Fruit fly (Drosophila melanogaster): ENCODE measurements around the gene CG13698.

Gene CG13698

DNA sequence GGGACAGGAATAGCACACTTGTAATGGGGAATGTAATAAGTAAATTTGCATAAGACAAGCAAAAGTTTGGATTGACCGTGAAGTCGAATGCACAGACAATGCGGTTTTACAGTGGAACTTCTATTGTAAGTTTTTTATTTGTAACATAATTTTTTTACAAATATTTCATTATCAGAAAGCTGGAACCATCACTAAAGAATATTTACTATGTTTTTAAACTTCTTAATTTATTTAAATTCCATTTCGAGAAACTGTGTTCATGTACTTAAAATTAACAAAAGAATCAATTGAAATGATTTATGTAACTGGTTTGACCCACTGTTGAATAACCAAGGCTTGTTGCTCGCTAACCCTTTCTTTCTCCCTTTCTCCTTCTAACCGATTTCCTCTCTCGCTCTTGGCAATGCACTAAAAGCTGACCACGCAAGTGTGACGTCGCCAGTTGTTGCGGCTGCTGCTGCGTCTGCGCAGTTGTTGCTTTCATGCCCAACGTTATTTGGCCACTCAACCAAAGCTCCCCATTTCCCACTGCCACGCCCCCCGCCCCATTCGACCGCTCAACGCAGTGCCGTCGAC lies 4.4 kb downstream of the CG13698 start (continued):
- TF ChIP-seq Asciz (GFP tag; optimal IDR thresholded peaks at IDR 0.05) (peak; percentile 4), Kr (GFP tag; optimal IDR thresholded peaks at IDR 0.05) (peak; percentile 32), gcm (GFP tag; optimal IDR thresholded peaks at IDR 0.05) (no peak), ato (GFP tag; IDR thresholded peaks at IDR 0.05; ENCODE audit: partially characterized antibody) (no peak), lab (GFP tag; optimal IDR thresholded peaks at IDR 0.05) (no peak), CG5245 (GFP tag; optimal IDR thresholded peaks at IDR 0.05) (no peak), CG10366 (GFP tag; IDR thresholded peaks at IDR 0.05) (no peak), schlank (tag; optimal IDR thresholded peaks at IDR 0.05) (no peak), H15 (GFP tag; IDR thresholded peaks at IDR 0.05) (no peak), dpn (GFP tag; optimal IDR thresholded peaks at IDR 0.05) (no peak), CG10274 (GFP tag; optimal IDR thresholded peaks at IDR 0.05) (no peak), wor (GFP tag; IDR thresholded peaks at IDR 0.05) (no peak), pan (optimal IDR thresholded peaks at IDR 0.05) (no peak), pan (GFP tag; optimal IDR thresholded peaks at IDR 0.05 in 1 of 2, IDR thresholded peaks at IDR 0.05 in 1 of 2) (no peak), Taf1 (GFP tag; IDR thresholded peaks at IDR 0.05) (no peak), run (tag; optimal IDR thresholded peaks at IDR 0.05) (peak; percentile 6), CG18619 (GFP tag; optimal IDR thresholded peaks at IDR 0.05) (no peak), CG32772 (GFP tag; IDR thresholded peaks at IDR 0.05) (no peak), gfzf (GFP tag; optimal IDR thresholded peaks at IDR 0.05) (no peak), Antp (GFP tag; optimal IDR thresholded peaks at IDR 0.05) (no peak)

- no peak for TF ChIP-seq mld (GFP tag; IDR thresholded peaks at IDR 0.05; ENCODE audit: partially characterized antibody)
- peak; percentile 88 for TF ChIP-seq vvl (GFP tag; IDR thresholded peaks at IDR 0.05)
- 0 out of 2 replicates have a peak, but pooled peaks have one; percentile 5 for TF ChIP-seq CG10959 (GFP tag; IDR thresholded peaks at IDR 0.05)
- TF ChIP-seq Meics (GFP tag; optimal IDR thresholded peaks at IDR 0.05), result no peak
- TF ChIP-seq caup (GFP tag; optimal IDR thresholded peaks at IDR 0.05; ENCODE audit: severe bottlenecking), result no peak
- no peak for TF ChIP-seq lab (GFP tag; optimal IDR thresholded peaks at IDR 0.05)
- no peak for TF ChIP-seq CG3163 (GFP tag; optimal IDR thresholded peaks at IDR 0.05)
- TF ChIP-seq CG12659 (GFP tag; optimal IDR thresholded peaks at IDR 0.05), result no peak
- no peak for TF ChIP-seq CG6683 (GFP tag; optimal IDR thresholded peaks at IDR 0.05)
- TF ChIP-seq CG6254 (GFP tag; optimal IDR thresholded peaks at IDR 0.05), result no peak
- TF ChIP-seq prd (optimal IDR thresholded peaks at IDR 0.05), result no peak
- TF ChIP-seq prd (GFP tag; IDR thresholded peaks at IDR 0.05), result 0 out of 3 replicates have a peak, but pooled peaks have one; percentile 25
- peak; percentile 16; the same call in 1 of the 2 replicates for TF ChIP-seq Drgx (GFP tag; IDR thresholded peaks at IDR 0.05)
- no peak for TF ChIP-seq Hsf (GFP tag; optimal IDR thresholded peaks at IDR 0.05)
- peak; percentile 43; the same call in 1 of the 3 replicates for TF ChIP-seq dysf (GFP tag; IDR thresholded peaks at IDR 0.05)
- TF ChIP-seq kay (GFP tag; optimal IDR thresholded peaks at IDR 0.05), result peak; percentile 7
- no peak for TF ChIP-seq Dfd (GFP tag; optimal IDR thresholded peaks at IDR 0.05)
- TF ChIP-seq CG10274 (GFP tag; optimal IDR thresholded peaks at IDR 0.05), result no peak
- TF ChIP-seq CG15601 (tag; optimal IDR thresholded peaks at IDR 0.05), result no peak
- TF ChIP-seq peb (GFP tag; IDR thresholded peaks at IDR 0.05), result no peak
- no peak for TF ChIP-seq lbe (GFP tag; optimal IDR thresholded peaks at IDR 0.05)
- TF ChIP-seq Nf-YA (GFP tag; IDR thresholded peaks at IDR 0.05), result 0 out of 2 replicates have a peak, but pooled peaks have one; percentile 7
- no peak for TF ChIP-seq lilli (GFP tag; optimal IDR thresholded peaks at IDR 0.05)
- TF ChIP-seq CG15479 (GFP tag; optimal IDR thresholded peaks at IDR 0.05), result no peak
- TF ChIP-seq stwl (tag; optimal IDR thresholded peaks at IDR 0.05), result no peak
- no peak for TF ChIP-seq BtbVII (GFP tag; optimal IDR thresholded peaks at IDR 0.05)
- no peak for TF ChIP-seq CG2120 (GFP tag; optimal IDR thresholded peaks at IDR 0.05)
- no peak for TF ChIP-seq usp (GFP tag; optimal IDR thresholded peaks at IDR 0.05)
- TF ChIP-seq kni (GFP tag; optimal IDR thresholded peaks at IDR 0.05), result peak; percentile 15
- TF ChIP-seq CG8478 (optimal IDR thresholded peaks at IDR 0.05), result no peak
- TF ChIP-seq ttk (GFP tag; IDR thresholded peaks at IDR 0.05), result no peak
- no peak for TF ChIP-seq E2f2 (GFP tag; IDR thresholded peaks at IDR 0.05)
- peak; percentile 80 for TF ChIP-seq Med (GFP tag)
These were observed 6.2 kb downstream of the CG13698 start for dm6 chr3L:18099715-18100114.
